Worm (Caenorhabditis elegans) whole organism, early embryonic: Measurements from ENCODE around the gene jnk-1.

Experiments
- B0310.2 ChIP-seq: sonication (generic microtip); optimal IDR thresholded peaks from 2 replicates; lab custom pipeline; 2016; ENCODE audit warnings: mild to moderate bottlenecking, missing genetic modification characterization, missing compliant biosample characterization
- F13C5.2 ChIP-seq: sonication (generic microtip); optimal IDR thresholded peaks from 2 replicates; lab custom pipeline; 2017; ENCODE audit warnings: mild to moderate bottlenecking, missing genetic modification characterization, inconsistent platforms, missing compliant biosample characterization
- aly-1 ChIP-seq: sonication (generic microtip); optimal IDR thresholded peaks from 2 replicates; lab custom pipeline; 2016; ENCODE audit warnings: missing genetic modification characterization, missing compliant biosample characterization
- ama-1 ChIP-seq: fragments of 150-350 bp; optimal IDR thresholded peaks from 2 replicates; lab custom pipeline; 2014
- ceh-13 ChIP-seq: fragments of 200-800 bp; sonication (Bioruptor generic); optimal IDR thresholded peaks from 2 replicates; lab custom pipeline; 2018; ENCODE audit warnings: mild to moderate bottlenecking, missing genetic modification characterization, missing compliant biosample characterization
- ceh-36 ChIP-seq: sonication (generic microtip); optimal IDR thresholded peaks from 2 replicates; lab custom pipeline; 2016; ENCODE audit warnings: missing genetic modification characterization, inconsistent platforms, missing compliant biosample characterization
- ets-7 ChIP-seq: sonication (generic microtip); optimal IDR thresholded peaks from 2 replicates; lab custom pipeline; 2016; ENCODE audit warnings: missing genotype, missing genetic modification characterization, missing compliant biosample characterization
- flt-1 ChIP-seq: fragments of 200-800 bp; sonication (Bioruptor generic); IDR thresholded peaks from 2 replicates; pipeline ENCODE4 v1.3.6; 2022; ENCODE audit warnings: missing genetic modification characterization, missing compliant biosample characterization
- hmbx-1 ChIP-seq: sonication (generic microtip); optimal IDR thresholded peaks from 2 replicates; lab custom pipeline; 2016; ENCODE audit warnings: mild to moderate bottlenecking, missing genetic modification characterization, missing compliant biosample characterization
- hmg-4 ChIP-seq: fragments of 200-800 bp; sonication (Bioruptor generic); optimal IDR thresholded peaks from 2 replicates; lab custom pipeline; 2018; ENCODE audit warnings: mild to moderate bottlenecking, missing genetic modification characterization, missing compliant biosample characterization
- hnd-1 ChIP-seq: sonication (generic microtip); optimal IDR thresholded peaks from 2 replicates; lab custom pipeline; 2016; ENCODE audit warnings: missing genetic modification characterization, missing compliant biosample characterization
- pes-1 ChIP-seq: fragments of 200-800 bp; sonication (Bioruptor generic); IDR thresholded peaks from 2 replicates; pipeline ENCODE4 v1.3.6; 2022; ENCODE audit warnings: missing genetic modification reagents, missing genetic modification characterization, missing compliant biosample characterization
- scrt-1 ChIP-seq: fragments of 200-800 bp; sonication (Bioruptor generic); IDR thresholded peaks from 2 replicates; pipeline ENCODE4 v1.3.6; 2022; ENCODE audit warnings: missing genetic modification characterization, missing compliant biosample characterization
- tbx-11 ChIP-seq: fragments of 200-800 bp; sonication (Bioruptor generic); IDR thresholded peaks from 2 replicates; pipeline ENCODE4 v1.3.6; 2022; ENCODE audit warnings: missing genetic modification characterization, missing compliant biosample characterization
- tbx-37 ChIP-seq: fragments of 200-800 bp; sonication (Bioruptor generic); conservative IDR thresholded peaks from 2 replicates; pipeline ENCODE4 v1.3.6; 2022; ENCODE audit warnings: missing genetic modification reagents, missing genetic modification characterization, missing compliant biosample characterization
- tra-4 ChIP-seq: sonication (generic microtip); optimal IDR thresholded peaks from 2 replicates; lab custom pipeline; 2017; ENCODE audit warnings: missing genetic modification characterization, missing compliant biosample characterization

The jnk-1 gene

ce11 chrIV:6957341-6957740, at the start of gene jnk-1:
Gene jnk-1 (plus strand): TSS chrIV:6957641.
- TF ChIP-seq ets-7 (tag; lab: Kevin White, UChicago) = no peak
- no peak for TF ChIP-seq aly-1
- TF ChIP-seq ceh-36 (tag; lab: Kevin White, UChicago) = no peak
- TF ChIP-seq B0310.2 (tag; lab: Kevin White, UChicago) = no peak
- TF ChIP-seq F13C5.2 = no peak
- no peak for TF ChIP-seq tra-4
- no peak for TF ChIP-seq ceh-13 (GFP tag; lab: Kevin White, UChicago)
- no peak for TF ChIP-seq ama-1 (lab: Kevin White, UChicago)
- TF ChIP-seq scrt-1 (GFP tag; lab: Robert Waterston, UW) = no peak
- TF ChIP-seq hmbx-1 (tag; lab: Kevin White, UChicago) = no peak
- TF ChIP-seq tbx-37 = no peak
- TF ChIP-seq hmg-4 = no peak
- TF ChIP-seq hnd-1 (tag; lab: Kevin White, UChicago) = no peak
- TF ChIP-seq flt-1 (GFP tag; lab: Robert Waterston, UW) = no peak
- no peak for TF ChIP-seq tbx-11 (GFP tag; lab: Robert Waterston, UW)

ce11 chrIV:6909863-6910733, 47.3 kb upstream of the jnk-1 start, which contains the start of the genes rpn-1 and ribo-1:
Gene rpn-1 (minus strand): TSS chrIV:6909913.
Gene ribo-1 (plus strand): TSS chrIV:6910683.
- TF ChIP-seq B0310.2 (tag; lab: Kevin White, UChicago) (no peak), flt-1 (GFP tag; lab: Robert Waterston, UW) (no peak), hmg-4 (no peak), ama-1 (lab: Kevin White, UChicago) (no peak), tbx-11 (GFP tag; lab: Robert Waterston, UW) (no peak), hnd-1 (tag; lab: Kevin White, UChicago) (no peak), aly-1 (no peak), F13C5.2 (no peak), ceh-36 (tag; lab: Kevin White, UChicago) (no peak), ets-7 (tag; lab: Kevin White, UChicago) (no peak), ceh-13 (GFP tag; lab: Kevin White, UChicago) (no peak), pes-1 (GFP tag; lab: Robert Waterston, UW) (no peak)

- no peak for TF ChIP-seq F13C5.2
- no peak for TF ChIP-seq pes-1 (GFP tag; lab: Robert Waterston, UW)
- TF ChIP-seq hmbx-1 (tag; lab: Kevin White, UChicago) = no peak
- no peak for TF ChIP-seq hnd-1 (tag; lab: Kevin White, UChicago)
- TF ChIP-seq B0310.2 (tag; lab: Kevin White, UChicago) = no peak
- no peak for TF ChIP-seq tbx-37
- TF ChIP-seq hmg-4 = no peak
- TF ChIP-seq ceh-13 (GFP tag; lab: Kevin White, UChicago) = no peak
- TF ChIP-seq ets-7 (tag; lab: Kevin White, UChicago) = no peak
- TF ChIP-seq tra-4 = no peak
- TF ChIP-seq tbx-11 (GFP tag; lab: Robert Waterston, UW) = no peak
- TF ChIP-seq aly-1 = no peak
- TF ChIP-seq scrt-1 (GFP tag; lab: Robert Waterston, UW) = no peak
- TF ChIP-seq ama-1 (lab: Kevin White, UChicago) = no peak
Measured at ce11 chrIV:6912851-6913588, 44.4 kb upstream of the jnk-1 start, which contains the start of gene T22D1.3. Gene T22D1.3 (plus strand): TSS chrIV:6913538.

- TF ChIP-seq scrt-1 (GFP tag; lab: Robert Waterston, UW) = 0 out of 2 replicates have a peak, but pooled peaks have one; percentile 16
Measured at ce11 chrIV:6914161-6914585, 43.3 kb upstream of the jnk-1 start.

- TF ChIP-seq ceh-13 (GFP tag; lab: Kevin White, UChicago) (no peak), ceh-36 (tag; lab: Kevin White, UChicago) (no peak), tbx-37 (no peak), tra-4 (no peak), scrt-1 (GFP tag; lab: Robert Waterston, UW) (no peak)
Measured at ce11 chrIV:6916831-6917230, 40.6 kb upstream of the jnk-1 start.

ce11 chrIV:6919318-6919717, 38.1 kb upstream of the jnk-1 start, which contains the start of gene ruvb-2:
Gene ruvb-2 (minus strand): TSS chrIV:6919406.
- TF ChIP-seq pes-1 (GFP tag; lab: Robert Waterston, UW) (no peak), F13C5.2 (peak; percentile 38), ceh-36 (tag; lab: Kevin White, UChicago) (no peak), tbx-37 (no peak), aly-1 (no peak), flt-1 (GFP tag; lab: Robert Waterston, UW) (no peak)

- no peak for TF ChIP-seq B0310.2 (tag; lab: Kevin White, UChicago)
- TF ChIP-seq hmg-4 = no peak
- no peak for TF ChIP-seq flt-1 (GFP tag; lab: Robert Waterston, UW)
- TF ChIP-seq ama-1 (lab: Kevin White, UChicago) = no peak
- TF ChIP-seq pes-1 (GFP tag; lab: Robert Waterston, UW) = no peak
- TF ChIP-seq ceh-36 (tag; lab: Kevin White, UChicago) = no peak
- TF ChIP-seq tra-4 = no peak
- TF ChIP-seq hmbx-1 (tag; lab: Kevin White, UChicago) = no peak
- TF ChIP-seq F13C5.2 = no peak
- TF ChIP-seq scrt-1 (GFP tag; lab: Robert Waterston, UW) = no peak
- no peak for TF ChIP-seq tbx-11 (GFP tag; lab: Robert Waterston, UW)
- no peak for TF ChIP-seq ets-7 (tag; lab: Kevin White, UChicago)
Measured at ce11 chrIV:6920063-6920462, 37.4 kb upstream of the jnk-1 start, which contains the start of gene T22D1.18. Gene T22D1.18 (minus strand): TSS chrIV:6920163.
